Worm (Caenorhabditis elegans): ENCODE results near the gene H12D21.10.

The H12D21.10 gene

DNA sequence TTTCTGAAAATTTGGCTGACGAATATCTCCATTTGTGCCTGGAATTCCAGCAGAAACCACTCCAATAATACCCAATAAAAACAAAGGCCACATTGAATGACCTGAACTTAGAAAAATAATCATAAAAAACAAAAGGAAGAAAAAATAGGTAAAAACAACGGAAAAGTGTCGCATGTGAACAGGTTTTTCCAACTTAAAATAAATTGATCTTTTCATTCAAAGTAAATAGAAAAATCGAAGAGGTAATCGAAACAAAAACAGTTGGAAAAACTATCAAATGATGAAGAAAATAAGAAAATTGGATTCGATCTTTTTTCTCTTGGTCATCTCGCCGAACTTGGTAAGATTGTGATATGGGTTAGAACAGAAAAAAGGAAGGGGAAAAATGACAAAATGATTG lies 21.9 kb downstream of the H12D21.10 start, which contains the start of gene zmp-4:
Gene zmp-4, minus strand, starts transcription at position 101 of the 400 bp plus-strand sequence.
- no peak for TF ChIP-seq drap-1 (GFP tag; optimal IDR thresholded peaks at IDR 0.05)

DNA sequence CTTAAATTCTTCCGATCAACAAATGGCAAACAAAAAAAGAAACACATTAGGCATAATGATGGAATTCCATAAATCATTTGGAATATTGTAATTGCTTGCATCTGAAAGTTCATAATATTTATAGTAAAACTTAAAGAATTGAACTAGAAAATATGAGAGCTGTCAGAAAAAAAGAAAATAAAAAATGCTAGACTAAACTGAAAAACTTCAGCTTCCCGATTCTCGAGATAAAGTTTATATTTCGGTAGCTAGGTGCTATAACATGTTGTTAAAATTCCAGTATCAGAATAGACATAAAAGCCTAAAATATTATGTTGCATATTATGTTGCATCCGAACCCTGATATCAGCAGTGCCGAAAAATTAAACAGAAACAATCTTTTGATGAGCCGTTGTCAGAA lies 24.5 kb downstream of the H12D21.10 start, which contains the start of gene srg-54:
Gene srg-54, minus strand, starts transcription at position 101 of the 400 bp plus-strand sequence.
- no peak for TF ChIP-seq unc-62 (GFP tag; optimal IDR thresholded peaks at IDR 0.05)
- TF ChIP-seq unc-120 (tag; optimal IDR thresholded peaks at IDR 0.05; ENCODE audit: poor library complexity, severe bottlenecking) = no peak
- TF ChIP-seq drap-1 (GFP tag; optimal IDR thresholded peaks at IDR 0.05) = no peak

DNA sequence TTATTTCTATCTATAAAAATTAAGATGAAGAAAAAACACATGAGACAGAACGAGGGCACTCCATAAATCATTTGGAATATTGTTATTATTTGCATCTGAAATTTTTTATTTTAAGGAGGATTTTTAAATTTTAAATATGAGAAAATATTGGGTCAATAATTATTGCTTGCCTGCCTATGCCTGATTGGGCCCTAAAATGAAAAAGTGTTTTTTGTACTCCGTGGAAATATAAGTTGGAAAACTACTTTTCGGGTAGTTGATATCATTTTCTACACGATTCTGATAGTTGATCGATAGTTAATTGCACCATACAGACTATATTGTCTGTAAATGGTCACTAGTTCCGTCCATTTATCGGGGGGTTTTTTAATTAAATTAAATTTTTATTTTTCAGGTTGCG lies 28.6 kb downstream of the H12D21.10 start, which contains the start of gene srg-55:
Gene srg-55, minus strand, starts transcription at position 101 of the 400 bp plus-strand sequence.
- TF ChIP-seq cnd-1 (tag; optimal IDR thresholded peaks at IDR 0.05) (no peak), ham-2 (GFP tag; optimal IDR thresholded peaks at IDR 0.05) (no peak), sptf-1 (tag; optimal IDR thresholded peaks at IDR 0.05) (no peak), elt-1 (tag; optimal IDR thresholded peaks at IDR 0.05; ENCODE audit: borderline replicate concordance, insufficient read depth) (no peak), snpc-4 (tag; optimal IDR thresholded peaks at IDR 0.05) (no peak)

DNA sequence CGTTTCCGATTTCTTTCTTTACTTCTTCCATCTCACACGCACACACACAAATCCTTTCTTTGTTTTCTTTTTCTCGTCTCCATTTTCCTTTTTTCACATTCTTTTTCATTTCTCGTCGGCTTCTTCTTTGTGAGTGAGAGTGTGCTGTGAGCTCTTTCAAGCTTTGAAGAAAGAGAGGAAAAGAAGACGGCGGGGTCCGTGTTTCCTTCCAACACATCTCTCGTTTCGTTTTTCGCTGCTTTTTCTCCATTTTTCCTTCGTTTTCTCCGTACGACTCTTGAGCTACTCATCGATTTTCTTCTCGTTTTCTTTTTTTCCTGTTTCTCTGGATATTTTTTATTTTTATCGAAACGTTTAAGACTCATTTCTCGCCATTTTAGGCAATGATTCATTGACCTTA lies 30.6 kb downstream of the H12D21.10 start:
- no peak for TF ChIP-seq zip-8 (tag; optimal IDR thresholded peaks at IDR 0.05)
- TF ChIP-seq ces-1 (GFP tag; optimal IDR thresholded peaks at IDR 0.05) = peak; percentile 15

DNA sequence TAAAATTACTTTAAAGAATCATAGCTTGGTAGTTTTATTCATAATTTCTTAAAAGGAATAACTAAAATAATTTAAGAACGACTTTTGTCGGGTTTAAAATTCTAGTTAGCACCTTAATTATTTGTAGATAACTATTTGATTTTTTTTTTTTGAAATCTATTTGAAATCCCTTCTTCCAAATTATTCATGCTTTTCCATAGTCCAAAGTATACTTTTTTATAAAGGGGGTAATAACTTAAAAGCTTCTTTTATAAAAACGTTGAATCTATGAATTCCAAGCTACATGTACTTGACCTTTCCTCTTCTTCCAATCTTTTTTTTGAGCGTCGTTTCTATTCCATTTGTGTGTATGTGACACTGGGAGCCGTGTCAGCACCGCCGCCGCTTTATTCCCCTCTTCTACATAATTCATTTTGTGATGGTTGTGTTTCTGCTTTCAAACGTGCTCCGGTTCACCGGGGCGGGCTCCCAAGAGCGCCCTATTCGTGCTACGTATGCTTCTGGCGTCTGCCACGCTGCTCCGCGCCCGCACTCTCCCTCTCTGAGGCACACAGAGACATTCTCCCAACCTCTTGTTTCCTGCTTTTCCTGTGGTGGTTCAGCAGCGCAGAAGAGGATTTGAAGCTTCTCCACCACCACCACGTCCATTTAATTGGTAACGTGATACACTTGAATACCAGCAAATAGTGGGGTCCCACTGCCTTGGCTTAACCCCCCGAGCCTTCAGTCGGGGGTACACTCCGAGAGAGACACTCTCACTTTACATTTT lies 34.0 kb downstream of the H12D21.10 start:
- TF ChIP-seq hlh-1 (tag; optimal IDR thresholded peaks at IDR 0.05) (no peak), unc-62 (GFP tag; optimal IDR thresholded peaks at IDR 0.05) (no peak), mls-2 (tag; optimal IDR thresholded peaks at IDR 0.05) (no peak), sptf-1 (tag; optimal IDR thresholded peaks at IDR 0.05) (no peak), ham-2 (GFP tag; optimal IDR thresholded peaks at IDR 0.05) (no peak), lin-13 (tag; optimal IDR thresholded peaks at IDR 0.05) (no peak), ceh-39 (tag; optimal IDR thresholded peaks at IDR 0.05) (no peak), snpc-4 (tag; optimal IDR thresholded peaks at IDR 0.05) (no peak), elt-3 (tag; optimal IDR thresholded peaks at IDR 0.05) (no peak), bed-3 (GFP tag; optimal IDR thresholded peaks at IDR 0.05) (no peak), nhr-237 (tag; optimal IDR thresholded peaks at IDR 0.05) (no peak), pha-4 (tag; optimal IDR thresholded peaks at IDR 0.05) (no peak), M03D4.4 (tag; optimal IDR thresholded peaks at IDR 0.05) (no peak), ceh-83 (GFP tag; optimal IDR thresholded peaks at IDR 0.05) (no peak), nhr-12 (tag; optimal IDR thresholded peaks at IDR 0.05) (no peak), ces-1 (GFP tag; optimal IDR thresholded peaks at IDR 0.05) (no peak), unc-39 (tag; optimal IDR thresholded peaks at IDR 0.05) (no peak), zip-8 (tag; optimal IDR thresholded peaks at IDR 0.05) (no peak)

DNA sequence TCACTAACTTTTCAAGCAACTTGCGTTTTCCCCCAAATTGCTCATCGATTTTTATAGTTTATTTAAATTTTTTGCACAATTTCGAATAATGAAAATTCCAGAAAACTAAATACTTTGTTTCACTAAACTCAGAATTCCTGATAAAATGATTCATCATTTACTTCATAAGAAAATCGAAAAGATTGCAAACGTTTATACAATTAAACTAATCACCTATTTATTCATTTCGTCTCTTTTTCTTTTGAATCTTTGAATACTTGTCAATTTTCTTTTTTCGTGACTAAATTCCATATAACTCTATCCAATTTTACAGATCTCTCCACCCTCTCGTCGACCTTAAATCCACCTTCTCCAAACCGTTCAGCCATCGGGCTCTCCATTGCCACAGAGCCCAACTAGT lies 37.0 kb downstream of the H12D21.10 start, which contains the start of gene C30G7.2:
Gene C30G7.2, plus strand, starts transcription at position 301 of the 400 bp plus-strand sequence.
- no peak for TF ChIP-seq nhr-237 (tag; optimal IDR thresholded peaks at IDR 0.05)
- no peak for TF ChIP-seq nhr-28 (tag; optimal IDR thresholded peaks at IDR 0.05)
- TF ChIP-seq ceh-39 (tag; optimal IDR thresholded peaks at IDR 0.05) = no peak
- TF ChIP-seq zip-8 (tag; optimal IDR thresholded peaks at IDR 0.05) = no peak
- no peak for TF ChIP-seq drap-1 (GFP tag; optimal IDR thresholded peaks at IDR 0.05)
- TF ChIP-seq bed-3 (GFP tag; optimal IDR thresholded peaks at IDR 0.05) = no peak
- no peak for TF ChIP-seq unc-62 (GFP tag; optimal IDR thresholded peaks at IDR 0.05)
- TF ChIP-seq nhr-2 (tag; optimal IDR thresholded peaks at IDR 0.05) = no peak
- TF ChIP-seq elt-3 (tag; optimal IDR thresholded peaks at IDR 0.05) = no peak
- no peak for TF ChIP-seq ham-2 (GFP tag; optimal IDR thresholded peaks at IDR 0.05)
- TF ChIP-seq mep-1 (tag; optimal IDR thresholded peaks at IDR 0.05) = no peak
- no peak for TF ChIP-seq elt-1 (tag; optimal IDR thresholded peaks at IDR 0.05; ENCODE audit: borderline replicate concordance, insufficient read depth)
- TF ChIP-seq ceh-43 (GFP tag; optimal IDR thresholded peaks at IDR 0.05) = no peak
- TF ChIP-seq cnd-1 (tag; optimal IDR thresholded peaks at IDR 0.05) = no peak
- TF ChIP-seq unc-120 (tag; optimal IDR thresholded peaks at IDR 0.05; ENCODE audit: poor library complexity, severe bottlenecking) = no peak

All from whole organism, mixed stage, embryonic.